Worm (Caenorhabditis elegans) whole organism, L3 larva: ENCODE measurements around the gene Y110A2AR.1.

Experiments
- ama-1 ChIP-seq: fragments of 150-350 bp; optimal IDR thresholded peaks from 2 replicates; lab custom pipeline; 2018
- ceh-82 ChIP-seq: fragments of 150-350 bp; optimal IDR thresholded peaks from 2 replicates; lab custom pipeline; 2014; ENCODE audit warnings: missing biosample characterization, missing genetic modification characterization
- egl-27 ChIP-seq: sonication (generic microtip); optimal IDR thresholded peaks from 4 replicates; lab custom pipeline; 2017; ENCODE audit warnings: missing biosample characterization, missing genetic modification reagents, missing genetic modification characterization
- nhr-11 ChIP-seq: fragments of 150-350 bp; optimal IDR thresholded peaks from 2 replicates; lab custom pipeline; 2014; ENCODE audit warnings: missing biosample characterization, missing genetic modification characterization
- nhr-12 ChIP-seq: fragments of 150-350 bp; optimal IDR thresholded peaks from 2 replicates; lab custom pipeline; 2014; ENCODE audit warnings: missing biosample characterization, missing genetic modification characterization
- nhr-237 ChIP-seq: fragments of 150-350 bp; optimal IDR thresholded peaks from 2 replicates; lab custom pipeline; 2014; ENCODE audit warnings: missing biosample characterization, missing genetic modification characterization
- nhr-67 ChIP-seq: fragments of 150-350 bp; optimal IDR thresholded peaks from 2 replicates; lab custom pipeline; 2014; ENCODE audit warnings: missing biosample characterization, missing genetic modification characterization
- nhr-77 ChIP-seq: fragments of 150-350 bp; optimal IDR thresholded peaks from 2 replicates; lab custom pipeline; 2014; ENCODE audit warnings: missing biosample characterization, missing genetic modification characterization
- pha-4 ChIP-seq: fragments of 150-350 bp; optimal IDR thresholded peaks from 2 replicates; lab custom pipeline; 2014; ENCODE audit warnings: missing biosample characterization, missing genetic modification reagents, missing genetic modification characterization

DNA sequence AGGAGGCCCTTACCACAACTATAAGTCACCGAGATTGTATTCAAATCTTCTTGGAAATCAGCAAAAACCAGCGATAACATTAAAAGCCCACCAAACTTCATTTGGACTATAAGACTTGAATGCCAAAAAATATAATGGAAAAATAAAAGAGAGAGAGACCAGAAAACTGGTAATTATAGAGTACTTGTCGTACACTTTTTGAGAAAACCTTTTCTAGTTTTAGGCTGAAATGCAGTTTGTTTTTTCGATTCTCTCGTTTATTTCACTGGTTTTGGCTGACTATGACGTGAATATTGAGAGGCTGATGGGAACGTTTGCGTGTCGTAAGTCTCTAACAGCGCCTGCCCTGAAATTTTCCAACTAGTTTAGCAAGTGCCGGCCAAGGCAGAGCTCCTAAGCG, 11.0 kb downstream of the Y110A2AR.1 start, which contains the start of the genes irld-64 and irld-63:
- no peak for TF ChIP-seq nhr-11 (tag; lab: Kevin White, UChicago)
- no peak for TF ChIP-seq egl-27 (tag; lab: Kevin White, UChicago)
- TF ChIP-seq nhr-77 (tag; lab: Kevin White, UChicago), result no peak
- no peak for TF ChIP-seq ceh-82 (tag; lab: Kevin White, UChicago)
- TF ChIP-seq nhr-67 (tag; lab: Kevin White, UChicago), result no peak
- no peak for TF ChIP-seq ama-1 (lab: Kevin White, UChicago)
- TF ChIP-seq pha-4 (tag; lab: Kevin White, UChicago), result no peak
- TF ChIP-seq nhr-12 (tag; lab: Kevin White, UChicago), result no peak
- TF ChIP-seq nhr-237, result no peak
